Fruit fly (Drosophila melanogaster) whole organism, embryonic: ENCODE measurements around the gene Mocs1.

Experiments used
- Atf3 ChIP-seq: fragments of 200-800 bp; sonication (Bioruptor generic); optimal IDR thresholded peaks from 3 replicates; lab custom pipeline; 2016; ENCODE audit warnings: missing biosample characterization, missing genetic modification characterization
- B-H2 ChIP-seq: fragments of 200-800 bp; sonication (Bioruptor generic); optimal IDR thresholded peaks from 2 replicates; lab custom pipeline; 2018; ENCODE audit warnings: missing biosample characterization, mild to moderate bottlenecking, missing genetic modification characterization
- CG11093 ChIP-seq: fragments of 200-800 bp; sonication (Bioruptor generic); IDR thresholded peaks from 3 replicates; pipeline ENCODE4 v1.3.6; 2022; ENCODE audit warnings: missing biosample characterization, missing genetic modification characterization
- CG11456 ChIP-seq: fragments of 200-800 bp; sonication (Bioruptor generic); IDR thresholded peaks from 3 replicates; pipeline ENCODE4 v1.3.6; 2022; ENCODE audit warnings: missing biosample characterization, missing genetic modification characterization
- CG11723 ChIP-seq: fragments of 200-800 bp; sonication (Bioruptor generic); optimal IDR thresholded peaks from 2 replicates; lab custom pipeline; 2017; ENCODE audit warnings: missing biosample characterization, mild to moderate bottlenecking, missing genetic modification characterization
- CG12769 ChIP-seq: fragments of 200-800 bp; sonication (Bioruptor generic); optimal IDR thresholded peaks from 2 replicates; lab custom pipeline; 2019; ENCODE audit warnings: missing biosample characterization, mild to moderate bottlenecking, missing genetic modification characterization, moderate library complexity
- CG13894 ChIP-seq: fragments of 200-800 bp; sonication (Bioruptor generic); optimal IDR thresholded peaks from 3 replicates; lab custom pipeline; 2018; ENCODE audit warnings: missing biosample characterization, mild to moderate bottlenecking, missing genetic modification characterization, moderate library complexity
- CG15269 ChIP-seq: fragments of 200-800 bp; sonication (Bioruptor generic); optimal IDR thresholded peaks from 2 replicates; lab custom pipeline; 2018; ENCODE audit warnings: missing biosample characterization, mild to moderate bottlenecking, missing genetic modification characterization, moderate library complexity
- CG15514 ChIP-seq: fragments of 200-800 bp; sonication (Bioruptor generic); optimal IDR thresholded peaks from 3 replicates; lab custom pipeline; 2017; ENCODE audit warnings: missing biosample characterization, missing genetic modification characterization, mild to moderate bottlenecking, moderate library complexity, missing genetic modification reagents
- CG2199 ChIP-seq: fragments of 200-800 bp; sonication (Bioruptor generic); IDR thresholded peaks from 3 replicates; pipeline ENCODE4 v1.3.6; 2022; ENCODE audit warnings: missing biosample characterization, missing genetic modification characterization
- CG31441 ChIP-seq: fragments of 200-800 bp; sonication (Bioruptor generic); IDR thresholded peaks from 2 replicates; pipeline ENCODE4 v1.3.6; 2022; ENCODE audit warnings: missing biosample characterization, missing genetic modification characterization
- CG3995 ChIP-seq: fragments of 200-800 bp; sonication (Bioruptor generic); optimal IDR thresholded peaks from 3 replicates; lab custom pipeline; 2016; ENCODE audit warnings: missing biosample characterization, missing genetic modification characterization
- CG7372 ChIP-seq: fragments of 200-800 bp; sonication (Bioruptor generic); IDR thresholded peaks from 2 replicates; pipeline ENCODE4 v1.3.6; 2022; ENCODE audit warnings: missing biosample characterization, missing genetic modification characterization
- CG7745 ChIP-seq: fragments of 200-800 bp; sonication (Bioruptor generic); optimal IDR thresholded peaks from 2 replicates; lab custom pipeline; 2018; ENCODE audit warnings: missing biosample characterization, mild to moderate bottlenecking, missing genetic modification characterization, moderate library complexity
- CG7987 ChIP-seq: fragments of 200-800 bp; sonication (Bioruptor generic); optimal IDR thresholded peaks from 2 replicates; lab custom pipeline; 2018; ENCODE audit warnings: missing biosample characterization, mild to moderate bottlenecking, missing genetic modification characterization, moderate library complexity
- CG8290 ChIP-seq, 3 experiments: fragments of 200-800 bp; sonication (Bioruptor generic); optimal IDR thresholded peaks; 2 replicates each; lab custom pipeline; 2016 to 2019; ENCODE audit warnings: missing biosample characterization in 3 of 3, missing genetic modification characterization in 3 of 3, mild to moderate bottlenecking in 2 of 3, moderate library complexity in 1 of 3
- CG8765 ChIP-seq: fragments of 200-800 bp; sonication (Bioruptor generic); IDR thresholded peaks from 2 replicates; pipeline ENCODE4 v1.3.6; 2022; ENCODE audit warnings: missing biosample characterization, missing genetic modification characterization
- CG9215 ChIP-seq: fragments of 200-800 bp; sonication (Bioruptor generic); IDR thresholded peaks from 2 replicates; pipeline ENCODE4 v1.3.6; 2022; ENCODE audit warnings: missing biosample characterization, missing genetic modification characterization
- CG9817 ChIP-seq: fragments of 200-800 bp; sonication (Bioruptor generic); optimal IDR thresholded peaks from 2 replicates; lab custom pipeline; 2018; ENCODE audit warnings: missing biosample characterization, mild to moderate bottlenecking, missing genetic modification characterization, moderate library complexity
- CG9932 ChIP-seq: fragments of 200-800 bp; sonication (Bioruptor generic); IDR thresholded peaks from 2 replicates; pipeline ENCODE4 v1.3.6; 2022; ENCODE audit warnings: missing biosample characterization, missing genetic modification characterization
- D19A ChIP-seq: fragments of 200-800 bp; optimal IDR thresholded peaks from 3 replicates; lab custom pipeline; 2019; ENCODE audit warnings: missing biosample characterization, mild to moderate bottlenecking, missing genetic modification characterization, moderate library complexity
- Drgx ChIP-seq: fragments of 200-800 bp; sonication (Bioruptor generic); IDR thresholded peaks from 2 replicates; pipeline ENCODE4 v1.3.6; 2022; ENCODE audit warnings: missing biosample characterization, missing genetic modification characterization
- Ets65A ChIP-seq: fragments of 200-800 bp; sonication (Bioruptor generic); peaks from one replicate; lab custom pipeline; 2016; ENCODE audit warnings: missing biosample characterization, missing genetic modification characterization
- Med ChIP-seq: fragments of 200-800 bp; sonication (Bioruptor generic); peaks from one replicate; lab custom pipeline; 2016; ENCODE audit warnings: missing biosample characterization, missing genetic modification characterization, mild to moderate bottlenecking, inconsistent platforms, moderate library complexity
- Meics ChIP-seq: fragments of 200-800 bp; sonication (Bioruptor generic); optimal IDR thresholded peaks from 2 replicates; lab custom pipeline; 2017; ENCODE audit warnings: missing biosample characterization, mild to moderate bottlenecking, missing genetic modification characterization
- Nf-YA ChIP-seq: fragments of 200-800 bp; sonication (Bioruptor generic); IDR thresholded peaks from 2 replicates; pipeline ENCODE4 v1.3.6; 2022; ENCODE audit warnings: missing biosample characterization, missing genetic modification characterization
- Rfx ChIP-seq: fragments of 200-800 bp; sonication (Bioruptor generic); IDR thresholded peaks from 2 replicates; pipeline ENCODE4 v1.3.6; 2022; ENCODE audit warnings: missing biosample characterization, missing genetic modification characterization
- btn ChIP-seq: fragments of 200-800 bp; sonication (Bioruptor generic); optimal IDR thresholded peaks from 2 replicates; lab custom pipeline; 2016; ENCODE audit warnings: missing biosample characterization, missing genetic modification characterization
- chinmo ChIP-seq: fragments of 200-800 bp; sonication (Bioruptor generic); IDR thresholded peaks from 4 replicates; pipeline ENCODE4 v1.3.6; 2022; ENCODE audit warnings: missing biosample characterization, missing genetic modification characterization; ENCODE audit not compliant: partially characterized antibody
- emc ChIP-seq: fragments of 200-800 bp; sonication (Bioruptor generic); optimal IDR thresholded peaks from 2 replicates; lab custom pipeline; 2016; ENCODE audit warnings: missing biosample characterization, missing genetic modification characterization
- hb ChIP-seq: fragments of 200-800 bp; sonication (Bioruptor generic); IDR thresholded peaks from 3 replicates; pipeline ENCODE4 v1.3.6; 2022; ENCODE audit warnings: missing biosample characterization, missing genetic modification characterization; ENCODE audit not compliant: partially characterized antibody
- hbn ChIP-seq: fragments of 200-800 bp; sonication (Bioruptor generic); IDR thresholded peaks from 2 replicates; pipeline ENCODE4 v1.3.6; 2022; ENCODE audit warnings: missing biosample characterization, missing genetic modification characterization; ENCODE audit not compliant: partially characterized antibody
- hkb ChIP-seq, 2 experiments: fragments of 200-800 bp in 1 of 2; fragments of >200 bp in 1 of 2; sonication (Bioruptor generic) in 1 of 2; IDR thresholded peaks in 1 of 2; optimal IDR thresholded peaks in 1 of 2; 2 replicates each; pipeline versions ENCODE4 v1.3.6 to Lab custom; 2017 to 2022; ENCODE audit warnings: missing biosample characterization in 1 of 2, missing genetic modification characterization in 1 of 2
- kni ChIP-seq: fragments of 200-800 bp; sonication (Bioruptor generic); optimal IDR thresholded peaks from 3 replicates; lab custom pipeline; 2017; ENCODE audit warnings: mild to moderate bottlenecking, missing biosample characterization, missing genetic modification reagents, missing genetic modification characterization
- mld ChIP-seq: fragments of 200-800 bp; sonication (Bioruptor generic); IDR thresholded peaks from 3 replicates; pipeline ENCODE4 v1.3.6; 2022; ENCODE audit warnings: missing biosample characterization, missing genetic modification characterization; ENCODE audit not compliant: partially characterized antibody
- p53 ChIP-seq: fragments of 200-800 bp; sonication (Bioruptor generic); optimal IDR thresholded peaks from 2 replicates; lab custom pipeline; 2016; ENCODE audit warnings: missing biosample characterization, missing genetic modification characterization
- pho ChIP-seq: fragments of 200-800 bp; sonication (Bioruptor generic); optimal IDR thresholded peaks from 2 replicates; lab custom pipeline; 2016; ENCODE audit warnings: missing biosample characterization, missing genetic modification characterization
- prd ChIP-seq, 3 experiments: fragments of >200 bp in 2 of 3; fragments of 200-800 bp in 1 of 3; sonication (Bioruptor generic) in 1 of 3; optimal IDR thresholded peaks in 2 of 3; IDR thresholded peaks in 1 of 3; 2 replicates in 2 of 3; 3 replicates in 1 of 3; pipeline versions ENCODE4 v1.3.6 to Lab custom; 2017 to 2022; ENCODE audit warnings: missing biosample characterization in 1 of 3, missing genetic modification characterization in 1 of 3
- row ChIP-seq: fragments of 200-800 bp; sonication (Bioruptor generic); IDR thresholded peaks from 3 replicates; pipeline ENCODE4 v1.3.6; 2022; ENCODE audit warnings: missing biosample characterization, missing genetic modification characterization
- sd ChIP-seq: fragments of 200-800 bp; sonication (Bioruptor generic); optimal IDR thresholded peaks from 3 replicates; lab custom pipeline; 2018; ENCODE audit warnings: missing biosample characterization, mild to moderate bottlenecking, missing genetic modification characterization, moderate library complexity
- sim ChIP-seq: fragments of 200-800 bp; sonication (Bioruptor generic); IDR thresholded peaks from 2 replicates; pipeline ENCODE4 v1.3.6; 2022; ENCODE audit warnings: missing biosample characterization, missing genetic modification characterization

Mocs1 gene

dm6 chr3L:11049414-11049813 lies 20.9 kb upstream of the Mocs1 start (continued):
- no peak for TF ChIP-seq CG7372 (GFP tag; lab: Robert Waterston, UW)
- TF ChIP-seq CG8765: no peak
- TF ChIP-seq hb (GFP tag; lab: Robert Waterston, UW): no peak
- TF ChIP-seq Nf-YA (GFP tag; lab: Robert Waterston, UW): no peak
- TF ChIP-seq Atf3 (GFP tag; lab: Kevin White, UChicago): no peak
- TF ChIP-seq kni (GFP tag; lab: Kevin White, UChicago): no peak
- TF ChIP-seq, all 482 proteins: peak for 82

dm6 chr3L:11051271-11051670 lies 19.1 kb upstream of the Mocs1 start, which contains the start of gene CG43693:
Gene CG43693, minus strand, starts transcription at chr3L:11051371.
- TF ChIP-seq hb (GFP tag; lab: Robert Waterston, UW): 0 out of 3 replicates have a peak, but pooled peaks have one; percentile 41
- no peak for TF ChIP-seq CG7987 (GFP tag; lab: Kevin White, UChicago)
- no peak for TF ChIP-seq CG11093 (GFP tag; lab: Robert Waterston, UW)

- TF ChIP-seq CG7745 (tag; lab: Kevin White, UChicago) (no peak), Meics (GFP tag; lab: Kevin White, UChicago) (no peak), Drgx (GFP tag; lab: Robert Waterston, UW) (peak; percentile 57; the same call in 1 of the 2 replicates), Ets65A (GFP tag; lab: Kevin White, UChicago) (peak; percentile 91)
- TF ChIP-seq, all 482 proteins: peak for 2
These were observed 17.5 kb upstream of the Mocs1 start for dm6 chr3L:11052760-11053259.

- TF ChIP-seq CG11456 (GFP tag; lab: Robert Waterston, UW) (0 out of 3 replicates have a peak, but pooled peaks have one; percentile 31), CG13894 (tag; lab: Kevin White, UChicago) (peak; percentile 63), CG8290 (GFP tag; optimal IDR thresholded peaks at IDR 0.05; lab: Kevin White, UChicago) (no peak), CG8290 (tag; optimal IDR thresholded peaks at IDR 0.05; lab: Kevin White, UChicago) (peak in 1 of 2 experiments; percentile 46), CG2199 (GFP tag; lab: Robert Waterston, UW) (0 out of 3 replicates have a peak, but pooled peaks have one; percentile 57), sim (GFP tag; lab: Robert Waterston, UW) (no peak), chinmo (0 out of 4 replicates have a peak, but pooled peaks have one; percentile 23), row (0 out of 3 replicates have a peak, but pooled peaks have one; percentile 11), CG15514 (GFP tag; lab: Kevin White, UChicago) (peak; percentile 18), pho (GFP tag; lab: Kevin White, UChicago) (no peak), CG15269 (tag; lab: Kevin White, UChicago) (peak; percentile 13), Med (GFP tag; lab: Kevin White, UChicago) (peak; percentile 26), D19A (tag; lab: Kevin White, UChicago) (peak; percentile 14), CG12769 (tag; lab: Kevin White, UChicago) (peak; percentile 3), Rfx (GFP tag; lab: Robert Waterston, UW) (no peak), CG3995 (GFP tag; lab: Kevin White, UChicago) (peak; percentile 15)
These were observed 16.5 kb upstream of the Mocs1 start, which contains the start of gene CG7888 for dm6 chr3L:11053843-11054242. Gene CG7888, plus strand, starts transcription at chr3L:11054035.

- TF ChIP-seq hkb (optimal IDR thresholded peaks at IDR 0.05; lab: Kevin White, UChicago) (no peak), hkb (GFP tag; IDR thresholded peaks at IDR 0.05; lab: Robert Waterston, UW) (peak; percentile 86), mld (GFP tag; lab: Robert Waterston, UW) (no peak), emc (no peak), CG31441 (GFP tag; lab: Robert Waterston, UW) (peak; percentile 84), CG11723 (GFP tag; lab: Kevin White, UChicago) (peak; percentile 39), btn (GFP tag; lab: Kevin White, UChicago) (no peak), p53 (GFP tag; lab: Kevin White, UChicago) (no peak), prd (optimal IDR thresholded peaks at IDR 0.05; lab: Kevin White, UChicago) (no peak), prd (GFP tag; IDR thresholded peaks at IDR 0.05; lab: Robert Waterston, UW) (peak; percentile 61; the same call in 2 of the 3 replicates), CG9932 (GFP tag; lab: Robert Waterston, UW) (peak; percentile 50), CG9215 (GFP tag; lab: Robert Waterston, UW) (no peak), sd (tag; lab: Kevin White, UChicago) (peak; percentile 67), CG9817 (tag; lab: Kevin White, UChicago) (peak; percentile 63), B-H2 (GFP tag; lab: Kevin White, UChicago) (peak; percentile 48), hbn (GFP tag; lab: Robert Waterston, UW) (no peak)
These were observed 9.1 kb upstream of the Mocs1 start, which contains the start of the genes CG6321 and Blos2 for dm6 chr3L:11061200-11061599. Gene CG6321, minus strand, starts transcription at chr3L:11061224. Gene Blos2, plus strand, starts transcription at chr3L:11061571.
